Worm (Caenorhabditis elegans): ENCODE data around the gene nxf-1.

DNA sequence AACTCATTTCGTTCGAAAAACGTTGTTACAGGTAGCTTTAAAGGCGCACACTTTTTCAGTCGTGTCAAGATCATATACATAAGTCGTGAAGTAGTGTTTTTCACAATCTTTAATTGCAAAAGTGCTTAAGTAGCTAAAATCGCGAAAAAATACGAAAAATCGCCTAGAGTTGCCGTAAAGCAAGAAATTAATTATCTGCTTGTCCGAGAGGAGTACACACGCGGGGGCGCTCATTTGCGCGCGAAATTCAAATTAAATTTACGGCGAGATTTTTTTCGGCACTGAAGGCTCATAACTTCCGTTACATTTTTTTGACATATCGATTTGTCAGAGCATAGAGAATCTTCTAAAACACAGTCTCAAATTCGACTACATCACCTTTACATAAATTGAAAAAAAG lies 45.3 kb upstream of the nxf-1 start:
- TF ChIP-seq fkh-10 (GFP tag; optimal IDR thresholded peaks at IDR 0.05) (no peak), nhr-237 (tag; optimal IDR thresholded peaks at IDR 0.05) (no peak), pag-3 (tag; optimal IDR thresholded peaks at IDR 0.05; ENCODE audit: borderline replicate concordance, insufficient read depth) (no peak), tbx-2 (tag; optimal IDR thresholded peaks at IDR 0.05) (no peak), lin-39 (tag; optimal IDR thresholded peaks at IDR 0.05) (no peak)

Data from whole organism, L1 larva.